Comparison of ENCODE assay signal across 2 fruit fly cellular contexts in the genomic region with DNA sequence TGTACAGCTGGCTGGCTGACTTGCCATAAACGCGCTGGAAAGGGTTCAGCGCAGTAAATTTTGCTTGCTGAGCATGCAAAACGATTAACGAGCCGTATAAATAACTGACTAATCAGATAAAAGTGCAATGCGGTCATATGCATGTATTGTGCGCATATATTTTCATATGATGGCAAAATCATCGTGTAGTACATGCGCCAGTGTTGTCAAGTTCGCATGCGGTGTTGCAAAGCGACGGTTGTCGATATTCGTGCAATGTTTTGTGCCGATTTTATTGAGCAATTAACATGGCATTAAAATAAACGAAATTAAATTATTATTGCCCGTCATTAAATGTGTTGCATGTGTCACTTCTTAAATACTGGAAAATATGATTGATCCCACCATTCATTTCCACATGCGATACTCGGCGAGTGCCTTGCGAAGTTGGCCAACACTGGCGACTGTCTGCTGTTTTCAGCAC.
TF ChIP-seq lines count a peak whose summit lies in the region.

No protein-coding gene starts in this region.

TF ChIP-seq in whole organism, embryonic, 481 proteins besides CTCF, POLR2A, EP300 and RAD21 (continued from another document and continues in another):
- TF ChIP-seq zen2 (GFP tag; IDR thresholded peaks at IDR 0.05; lab: Robert Waterston, UW; ENCODE audit: partially characterized antibody) (peak; percentile 77; the same call in 2 of the 3 replicates), dmrt99B (tag; optimal IDR thresholded peaks at IDR 0.05; lab: Kevin White, UChicago) (no peak), CG4617 (GFP tag; optimal IDR thresholded peaks at IDR 0.05; lab: Kevin White, UChicago; ENCODE audit: borderline replicate concordance) (peak; percentile 98), CG12155 (GFP tag; optimal IDR thresholded peaks at IDR 0.05; lab: Kevin White, UChicago) (peak; percentile 94), CG9797 (GFP tag; optimal IDR thresholded peaks at IDR 0.05; lab: Kevin White, UChicago) (peak; percentile 34), fu2 (GFP tag; optimal IDR thresholded peaks at IDR 0.05; lab: Kevin White, UChicago) (peak; percentile 80), Chrac-16 (GFP tag; optimal IDR thresholded peaks at IDR 0.05; lab: Kevin White, UChicago) (peak; percentile 56), CG12391 (tag; optimal IDR thresholded peaks at IDR 0.05; lab: Kevin White, UChicago) (peak; percentile 71), eve (GFP tag; optimal IDR thresholded peaks at IDR 0.05; lab: Kevin White, UChicago) (no peak), ro (GFP tag; IDR thresholded peaks at IDR 0.05; lab: Robert Waterston, UW) (peak; percentile 44), Sry-β (GFP tag; optimal IDR thresholded peaks at IDR 0.05; lab: Kevin White, UChicago) (peak; percentile 28), HLH54F (GFP tag; optimal IDR thresholded peaks at IDR 0.05; lab: Kevin White, UChicago) (peak; percentile 91), Six4 (GFP tag; optimal IDR thresholded peaks at IDR 0.05; lab: Kevin White, UChicago) (peak; percentile 54), dm (GFP tag; optimal IDR thresholded peaks at IDR 0.05; lab: Kevin White, UChicago) (peak; percentile 83), Dll (GFP tag; IDR thresholded peaks at IDR 0.05; lab: Robert Waterston, UW; ENCODE audit: partially characterized antibody) (peak; percentile 85), Nf-YC (tag; optimal IDR thresholded peaks at IDR 0.05; lab: Kevin White, UChicago) (no peak), Mad (GFP tag; optimal IDR thresholded peaks at IDR 0.05; lab: Kevin White, UChicago) (peak; percentile 86), sqz (GFP tag; optimal IDR thresholded peaks at IDR 0.05; lab: Kevin White, UChicago) (no peak), MBD-R2 (GFP tag; IDR thresholded peaks at IDR 0.05; lab: Robert Waterston, UW) (peak; percentile 77), her (GFP tag; optimal IDR thresholded peaks at IDR 0.05; lab: Kevin White, UChicago) (peak; percentile 81), CG8290 (GFP tag; optimal IDR thresholded peaks at IDR 0.05; lab: Kevin White, UChicago) (peak; percentile 59), CG8290 (tag; optimal IDR thresholded peaks at IDR 0.05; lab: Kevin White, UChicago) (peak in 1 of 2 experiments; percentile 26), trh (GFP tag; optimal IDR thresholded peaks at IDR 0.05; lab: Kevin White, UChicago) (peak; percentile 53), Hmr (GFP tag; optimal IDR thresholded peaks at IDR 0.05; lab: Kevin White, UChicago) (peak; percentile 77), CG31441 (GFP tag; IDR thresholded peaks at IDR 0.05; lab: Robert Waterston, UW) (0 out of 2 replicates have a peak, but pooled peaks have one; percentile 31), CG3838 (GFP tag; optimal IDR thresholded peaks at IDR 0.05; lab: Kevin White, UChicago) (no peak), pnt (GFP tag; optimal IDR thresholded peaks at IDR 0.05; lab: Kevin White, UChicago) (peak; percentile 61), NC2α (GFP tag; optimal IDR thresholded peaks at IDR 0.05; lab: Kevin White, UChicago) (peak; percentile 64), CG1792 (GFP tag; optimal IDR thresholded peaks at IDR 0.05; lab: Kevin White, UChicago) (peak; percentile 84), CG3281 (GFP tag; optimal IDR thresholded peaks at IDR 0.05; lab: Kevin White, UChicago) (peak; percentile 74), fd3F (GFP tag; optimal IDR thresholded peaks at IDR 0.05; lab: Kevin White, UChicago) (peak; percentile 38), Max (GFP tag; optimal IDR thresholded peaks at IDR 0.05; lab: Kevin White, UChicago) (peak; percentile 79), CG7987 (GFP tag; optimal IDR thresholded peaks at IDR 0.05; lab: Kevin White, UChicago) (peak; percentile 49), CG2202 (tag; optimal IDR thresholded peaks at IDR 0.05; lab: Kevin White, UChicago) (peak; percentile 34), sug (tag; optimal IDR thresholded peaks at IDR 0.05; lab: Kevin White, UChicago) (no peak), phol (tag; optimal IDR thresholded peaks at IDR 0.05; lab: Kevin White, UChicago) (peak; percentile 75), H2.0 (GFP tag; IDR thresholded peaks at IDR 0.05; lab: Robert Waterston, UW) (peak; percentile 47; the same call in 1 of the 2 replicates), tio (GFP tag; optimal IDR thresholded peaks at IDR 0.05; lab: Kevin White, UChicago) (no peak), CG9817 (tag; optimal IDR thresholded peaks at IDR 0.05; lab: Kevin White, UChicago) (peak; percentile 80), mam (GFP tag; optimal IDR thresholded peaks at IDR 0.05; lab: Kevin White, UChicago) (peak; percentile 91), aop (GFP tag; IDR thresholded peaks at IDR 0.05; lab: Robert Waterston, UW) (no peak), CG3065 (GFP tag; optimal IDR thresholded peaks at IDR 0.05; lab: Kevin White, UChicago) (peak; percentile 54), zfh1 (GFP tag; IDR thresholded peaks at IDR 0.05; lab: Robert Waterston, UW) (peak; percentile 75), CG17912 (GFP tag; optimal IDR thresholded peaks at IDR 0.05; lab: Kevin White, UChicago) (peak; percentile 62), yki (optimal IDR thresholded peaks at IDR 0.05; lab: Kevin White, UChicago) (no peak), CG1647 (GFP tag; optimal IDR thresholded peaks at IDR 0.05; lab: Kevin White, UChicago) (peak; percentile 90), CG3847 (GFP tag; IDR thresholded peaks at IDR 0.05; lab: Robert Waterston, UW) (peak; percentile 88), ftz-f1 (GFP tag; optimal IDR thresholded peaks at IDR 0.05; lab: Kevin White, UChicago) (peak; percentile 37), dysf (GFP tag; IDR thresholded peaks at IDR 0.05; lab: Robert Waterston, UW) (peak; percentile 77), CG15011 (GFP tag; optimal IDR thresholded peaks at IDR 0.05; lab: Kevin White, UChicago) (no peak), Dad (GFP tag; optimal IDR thresholded peaks at IDR 0.05; lab: Kevin White, UChicago) (peak; percentile 90), ab (GFP tag; optimal IDR thresholded peaks at IDR 0.05; lab: Kevin White, UChicago) (no peak), CG6272 (GFP tag; IDR thresholded peaks at IDR 0.05; lab: Robert Waterston, UW) (peak; percentile 77; the same call in 1 of the 2 replicates), ttk (GFP tag; IDR thresholded peaks at IDR 0.05; lab: Robert Waterston, UW) (peak; percentile 69), gro (GFP tag; optimal IDR thresholded peaks at IDR 0.05; lab: Kevin White, UChicago) (peak; percentile 85), CG10274 (GFP tag; optimal IDR thresholded peaks at IDR 0.05; lab: Kevin White, UChicago) (peak; percentile 37), CG2129 (GFP tag; IDR thresholded peaks at IDR 0.05; lab: Robert Waterston, UW; ENCODE audit: partially characterized antibody) (peak; percentile 81), CG8924 (tag; optimal IDR thresholded peaks at IDR 0.05; lab: Kevin White, UChicago) (peak; percentile 54), Poxn (GFP tag; IDR thresholded peaks at IDR 0.05; lab: Robert Waterston, UW) (peak; percentile 36; the same call in 1 of the 2 replicates), CG12104 (GFP tag; optimal IDR thresholded peaks at IDR 0.05; lab: Kevin White, UChicago) (peak; percentile 68), CG30403 (GFP tag; optimal IDR thresholded peaks at IDR 0.05; lab: Kevin White, UChicago) (peak; percentile 83)

TF ChIP-seq in whole organism, prepupa, 60 proteins besides CTCF, POLR2A, EP300 and RAD21 (continued from another document):
- TF ChIP-seq dac (GFP tag; optimal IDR thresholded peaks at IDR 0.05; lab: Kevin White, UChicago) (no peak), Sox14 (GFP tag; optimal IDR thresholded peaks at IDR 0.05; lab: Kevin White, UChicago) (peak; percentile 83), CG10631 (GFP tag; optimal IDR thresholded peaks at IDR 0.05; lab: Kevin White, UChicago) (peak; percentile 87), spab (GFP tag; optimal IDR thresholded peaks at IDR 0.05; lab: Kevin White, UChicago) (peak; percentile 14), CG6163 (GFP tag; IDR thresholded peaks at IDR 0.05; lab: Robert Waterston, UW) (peak; percentile 73), fd59A (GFP tag; optimal IDR thresholded peaks at IDR 0.05; lab: Kevin White, UChicago) (peak; percentile 68), OdsH (GFP tag; optimal IDR thresholded peaks at IDR 0.05; lab: Kevin White, UChicago) (peak; percentile 85), Eip93F (GFP tag; optimal IDR thresholded peaks at IDR 0.05; lab: Kevin White, UChicago) (no peak), Smox (GFP tag; optimal IDR thresholded peaks at IDR 0.05; lab: Kevin White, UChicago) (peak; percentile 80), CG15336 (GFP tag; IDR thresholded peaks at IDR 0.05; lab: Robert Waterston, UW) (peak; percentile 23; the same call in 1 of the 2 replicates), topi (GFP tag; optimal IDR thresholded peaks at IDR 0.05; lab: Kevin White, UChicago) (peak; percentile 89), Eip78C (GFP tag; lab: Kevin White, UChicago) (peak; percentile 93)
